Worm (Caenorhabditis elegans) whole organism, L1 larva: Measurements from ENCODE around the gene lin-2.

Experiments
- C04F5.9 ChIP-seq: sonication (generic microtip); optimal IDR thresholded peaks from 2 replicates; lab custom pipeline; 2016; ENCODE audit warnings: missing genetic modification characterization, missing compliant biosample characterization
- C16A3.4 ChIP-seq: fragments of 150-350 bp; optimal IDR thresholded peaks from 2 replicates; lab custom pipeline; 2014; ENCODE audit warnings: missing biosample characterization, missing genetic modification characterization
- F16B12.6 ChIP-seq: fragments of 150-350 bp; optimal IDR thresholded peaks from 2 replicates; lab custom pipeline; 2014; ENCODE audit warnings: missing biosample characterization, missing genetic modification characterization
- Y116A8C.19 ChIP-seq: sonication (generic microtip); optimal IDR thresholded peaks from 2 replicates; lab custom pipeline; 2016; ENCODE audit warnings: missing compliant biosample characterization, missing genetic modification characterization, borderline replicate concordance
- aha-1 ChIP-seq: fragments of 150-350 bp; optimal IDR thresholded peaks from 2 replicates; lab custom pipeline; 2014; ENCODE audit warnings: missing biosample characterization, missing genetic modification characterization
- alr-1 ChIP-seq: fragments of 200-800 bp; sonication (Bioruptor generic); optimal IDR thresholded peaks from 2 replicates; lab custom pipeline; 2018; ENCODE audit warnings: borderline replicate concordance, mild to moderate bottlenecking, missing genetic modification characterization, missing compliant biosample characterization
- aly-2 ChIP-seq: fragments of 150-350 bp; optimal IDR thresholded peaks from 2 replicates; lab custom pipeline; 2014; ENCODE audit warnings: missing biosample characterization, missing genetic modification characterization
- ama-1 ChIP-seq: fragments of 150-350 bp; optimal IDR thresholded peaks from 2 replicates; lab custom pipeline; 2014
- blmp-1 ChIP-seq: fragments of 150-350 bp; optimal IDR thresholded peaks from 2 replicates; lab custom pipeline; 2014; ENCODE audit warnings: missing biosample characterization, missing genetic modification characterization
- ceh-63 ChIP-seq: fragments of 200-800 bp; sonication (Bioruptor generic); optimal IDR thresholded peaks from 2 replicates; lab custom pipeline; 2018; ENCODE audit warnings: mild to moderate bottlenecking, missing genetic modification characterization, missing compliant biosample characterization
- ceh-8 ChIP-seq: fragments of 200-800 bp; sonication (Bioruptor generic); optimal IDR thresholded peaks from 2 replicates; lab custom pipeline; 2018; ENCODE audit warnings: mild to moderate bottlenecking, missing genetic modification characterization, moderate library complexity, missing compliant biosample characterization
- ceh-82 ChIP-seq, 3 experiments: fragments of 150-350 bp in 1 of 3; sonication (generic microtip) in 2 of 3; optimal IDR thresholded peaks; 2 replicates each; lab custom pipeline; 2014 to 2017; ENCODE audit warnings: missing biosample characterization in 3 of 3, missing genetic modification characterization in 3 of 3
- dpl-1 ChIP-seq, 3 experiments: fragments of 150-350 bp in 2 of 3; sonication (generic microtip) in 1 of 3; optimal IDR thresholded peaks; 2 replicates each; lab custom pipeline; 2014 to 2017; ENCODE audit warnings: missing biosample characterization in 3 of 3, missing genetic modification characterization in 3 of 3, missing genetic modification reagents in 3 of 3
- dsc-1 ChIP-seq: sonication (generic microtip); optimal IDR thresholded peaks from 2 replicates; lab custom pipeline; 2016; ENCODE audit warnings: mild to moderate bottlenecking, missing genetic modification characterization, missing compliant biosample characterization
- efl-1 ChIP-seq, 4 experiments: fragments of 150-350 bp; optimal IDR thresholded peaks in 3 of 4; peaks in 1 of 4; 1 replicate in 1 of 4; 2 replicates in 3 of 4; lab custom pipeline; 2014; ENCODE audit warnings: missing biosample characterization in 2 of 4, missing genetic modification characterization in 2 of 4, missing genetic modification reagents in 2 of 4
- egl-27 ChIP-seq, 2 experiments: fragments of 150-350 bp in 1 of 2; sonication (generic microtip); optimal IDR thresholded peaks; 3 replicates each; lab custom pipeline; 2017 to 2018; ENCODE audit warnings: missing biosample characterization in 2 of 2, missing genetic modification characterization in 2 of 2, missing genetic modification reagents in 2 of 2
- elt-2 ChIP-seq: sonication (generic microtip); optimal IDR thresholded peaks from 2 replicates; lab custom pipeline; 2016; ENCODE audit warnings: missing genetic modification characterization, mild to moderate bottlenecking, inconsistent platforms, missing compliant biosample characterization, missing genetic modification reagents
- elt-3 ChIP-seq, 6 experiments: fragments of 150-350 bp in 1 of 6; sonication (generic microtip); optimal IDR thresholded peaks; 2 replicates each; lab custom pipeline; 2017 to 2018; ENCODE audit warnings: missing biosample characterization in 6 of 6, missing genetic modification characterization in 6 of 6, inconsistent platforms in 1 of 6
- fkh-10 ChIP-seq: sonication (generic microtip); optimal IDR thresholded peaks from 2 replicates; lab custom pipeline; 2017; ENCODE audit warnings: missing biosample characterization, missing genetic modification reagents, missing genetic modification characterization
- grh-1 ChIP-seq: fragments of 200-800 bp; sonication (Bioruptor generic); IDR thresholded peaks from 2 replicates; pipeline ENCODE4 v1.3.6; 2022; ENCODE audit warnings: missing genetic modification reagents, missing genetic modification characterization, missing compliant biosample characterization
- hlh-17 ChIP-seq: fragments of 200-800 bp; sonication (Bioruptor generic); optimal IDR thresholded peaks from 2 replicates; lab custom pipeline; 2018; ENCODE audit warnings: missing genetic modification characterization, mild to moderate bottlenecking, missing compliant biosample characterization, moderate library complexity, borderline replicate concordance
- irx-1 ChIP-seq: sonication (generic microtip); optimal IDR thresholded peaks from 2 replicates; lab custom pipeline; 2016; ENCODE audit warnings: missing genetic modification characterization, missing compliant biosample characterization
- lin-15B ChIP-seq: fragments of 150-350 bp; sonication (generic microtip); optimal IDR thresholded peaks from 3 replicates; lab custom pipeline; 2014; ENCODE audit warnings: missing biosample characterization, missing genetic modification characterization
- lir-3 ChIP-seq: sonication (generic microtip); optimal IDR thresholded peaks from 2 replicates; lab custom pipeline; 2016; ENCODE audit warnings: mild to moderate bottlenecking, missing genetic modification characterization, moderate library complexity, missing compliant biosample characterization; ENCODE audit not compliant: poor library complexity
- mef-2 ChIP-seq: fragments of 150-350 bp; optimal IDR thresholded peaks from 2 replicates; lab custom pipeline; 2014; ENCODE audit warnings: missing biosample characterization, missing genetic modification characterization
- mep-1 ChIP-seq: fragments of 150-350 bp; optimal IDR thresholded peaks from 2 replicates; lab custom pipeline; 2014; ENCODE audit warnings: missing biosample characterization, missing genetic modification characterization
- nhr-11 ChIP-seq: fragments of 150-350 bp; optimal IDR thresholded peaks from 2 replicates; lab custom pipeline; 2014; ENCODE audit warnings: missing biosample characterization, missing genetic modification characterization
- nhr-12 ChIP-seq: sonication (generic microtip); optimal IDR thresholded peaks from 2 replicates; lab custom pipeline; 2017; ENCODE audit warnings: missing biosample characterization, missing genetic modification characterization
- nhr-19 ChIP-seq: fragments of 200-800 bp; sonication (Bioruptor generic); conservative IDR thresholded peaks from 2 replicates; pipeline ENCODE4 v1.3.6; 2022; ENCODE audit warnings: missing genetic modification characterization, missing compliant biosample characterization
- nhr-237 ChIP-seq: fragments of 150-350 bp; optimal IDR thresholded peaks from 2 replicates; lab custom pipeline; 2014; ENCODE audit warnings: missing biosample characterization, missing genetic modification characterization
- nhr-28 ChIP-seq: fragments of 150-350 bp; optimal IDR thresholded peaks from 2 replicates; lab custom pipeline; 2014; ENCODE audit warnings: missing biosample characterization, missing genetic modification characterization
- nhr-47 ChIP-seq: sonication (generic microtip); optimal IDR thresholded peaks from 2 replicates; lab custom pipeline; 2016; ENCODE audit warnings: mild to moderate bottlenecking, missing genetic modification characterization, moderate library complexity, missing compliant biosample characterization
- nhr-71 ChIP-seq: sonication (generic microtip); optimal IDR thresholded peaks from 2 replicates; lab custom pipeline; 2016; ENCODE audit warnings: mild to moderate bottlenecking, missing genetic modification characterization, moderate library complexity, missing compliant biosample characterization
- nhr-76 ChIP-seq: sonication (generic microtip); optimal IDR thresholded peaks from 2 replicates; lab custom pipeline; 2017; ENCODE audit warnings: missing biosample characterization, missing genetic modification characterization
- nhr-77 ChIP-seq: fragments of 150-350 bp; optimal IDR thresholded peaks from 2 replicates; lab custom pipeline; 2014; ENCODE audit warnings: missing biosample characterization, missing genetic modification characterization
- nhr-85 ChIP-seq: sonication (generic microtip); peaks from one replicate; lab custom pipeline; 2016; ENCODE audit warnings: missing genetic modification characterization, inconsistent platforms, missing compliant biosample characterization
- nhr-90 ChIP-seq: sonication (generic microtip); optimal IDR thresholded peaks from 2 replicates; lab custom pipeline; 2016; ENCODE audit warnings: mild to moderate bottlenecking, missing genetic modification characterization, missing compliant biosample characterization; ENCODE audit not compliant: poor library complexity
- pag-3 ChIP-seq: sonication (generic microtip); optimal IDR thresholded peaks from 2 replicates; lab custom pipeline; 2017; ENCODE audit warnings: missing genetic modification characterization, mild to moderate bottlenecking, missing compliant biosample characterization, antibody characterized with exemption, borderline replicate concordance; ENCODE audit not compliant: insufficient read depth
- rnt-1 ChIP-seq: sonication (generic microtip); optimal IDR thresholded peaks from 2 replicates; lab custom pipeline; 2016; ENCODE audit warnings: mild to moderate bottlenecking, missing genetic modification characterization, moderate library complexity, missing compliant biosample characterization
- skn-1 ChIP-seq: fragments of 150-350 bp; optimal IDR thresholded peaks from 2 replicates; lab custom pipeline; 2014; ENCODE audit warnings: missing biosample characterization, missing genetic modification characterization
- snpc-4 ChIP-seq: fragments of 150-350 bp; optimal IDR thresholded peaks from 2 replicates; lab custom pipeline; 2014; ENCODE audit warnings: missing biosample characterization, missing genetic modification characterization
- tbx-2 ChIP-seq: sonication (generic microtip); optimal IDR thresholded peaks from 2 replicates; lab custom pipeline; 2016; ENCODE audit warnings: missing genetic modification characterization, missing compliant biosample characterization
- tlp-1 ChIP-seq: fragments of 150-350 bp; optimal IDR thresholded peaks from 2 replicates; lab custom pipeline; 2014; ENCODE audit warnings: missing biosample characterization, missing genetic modification characterization
- unc-62 ChIP-seq: fragments of 150-350 bp; optimal IDR thresholded peaks from 2 replicates; lab custom pipeline; 2014; ENCODE audit warnings: missing biosample characterization, missing genetic modification reagents, missing genetic modification characterization
- unc-98 ChIP-seq: fragments of 200-800 bp; sonication (Bioruptor generic); IDR thresholded peaks from 2 replicates; pipeline ENCODE4 v1.3.6; 2022; ENCODE audit warnings: missing genetic modification characterization, missing compliant biosample characterization
- vab-15 ChIP-seq: sonication (generic microtip); optimal IDR thresholded peaks from 2 replicates; lab custom pipeline; 2017; ENCODE audit warnings: missing genotype, mild to moderate bottlenecking, missing genetic modification characterization, missing compliant biosample characterization
- xbp-1 ChIP-seq: sonication (generic microtip); optimal IDR thresholded peaks from 2 replicates; lab custom pipeline; 2016; ENCODE audit warnings: missing genetic modification characterization, missing compliant biosample characterization
- zag-1 ChIP-seq: fragments of 150-350 bp; optimal IDR thresholded peaks from 2 replicates; lab custom pipeline; 2014; ENCODE audit warnings: missing biosample characterization, missing genetic modification characterization
- zip-4 ChIP-seq: fragments of 200-800 bp; sonication (Bioruptor generic); optimal IDR thresholded peaks from 2 replicates; lab custom pipeline; 2018; ENCODE audit warnings: mild to moderate bottlenecking, missing genetic modification characterization, moderate library complexity, missing compliant biosample characterization
- ztf-11 ChIP-seq, 2 experiments: sonication (generic microtip); optimal IDR thresholded peaks; 2 replicates each; lab custom pipeline; 2016 to 2017; ENCODE audit warnings: missing genetic modification characterization in 2 of 2, missing biosample characterization in 1 of 2, missing compliant biosample characterization in 1 of 2

Gene lin-2

ce11 chrX:12425427-12425826, 11.6 kb upstream of the lin-2 start, which contains the start of gene T24D3.2 (continued):
- no peak for TF ChIP-seq hlh-17 (GFP tag; lab: Kevin White, UChicago)
- TF ChIP-seq mef-2 (tag; lab: Kevin White, UChicago), result no peak
- TF ChIP-seq pag-3 (tag; lab: Kevin White, UChicago), result no peak
- peak; percentile 36 for TF ChIP-seq nhr-90 (tag; lab: Kevin White, UChicago)
- TF ChIP-seq efl-1 (optimal IDR thresholded peaks at IDR 0.05; lab: Kevin White, UChicago), result no peak
- no peak for TF ChIP-seq efl-1 (GFP tag; optimal IDR thresholded peaks at IDR 0.05 in 1 of 2; lab: Kevin White, UChicago)
- no peak for TF ChIP-seq fkh-10 (GFP tag; lab: Kevin White, UChicago)
- TF ChIP-seq nhr-71 (tag; lab: Kevin White, UChicago), result peak; percentile 72
- TF ChIP-seq xbp-1 (tag; lab: Kevin White, UChicago), result no peak
- TF ChIP-seq lin-15B (tag; lab: Kevin White, UChicago), result no peak
- TF ChIP-seq egl-27 (tag; optimal IDR thresholded peaks at IDR 0.05; lab: Kevin White, UChicago), result no peak
- TF ChIP-seq ama-1 (lab: Kevin White, UChicago), result no peak
- no peak for TF ChIP-seq ceh-82 (tag; optimal IDR thresholded peaks at IDR 0.05; lab: Kevin White, UChicago)
- no peak for TF ChIP-seq unc-62 (GFP tag; lab: Kevin White, UChicago)
- peak; percentile 66 for TF ChIP-seq tbx-2 (tag; lab: Kevin White, UChicago)
- TF ChIP-seq aly-2 (tag; lab: Kevin White, UChicago), result no peak
- TF ChIP-seq C04F5.9 (tag; lab: Kevin White, UChicago), result no peak
- TF ChIP-seq snpc-4 (tag; lab: Kevin White, UChicago), result no peak
- no peak for TF ChIP-seq Y116A8C.19
- no peak for TF ChIP-seq vab-15 (tag; lab: Kevin White, UChicago)
- TF ChIP-seq dpl-1 (GFP tag; optimal IDR thresholded peaks at IDR 0.05; lab: Kevin White, UChicago), result no peak
- TF ChIP-seq ztf-11 (tag; optimal IDR thresholded peaks at IDR 0.05; lab: Kevin White, UChicago), result no peak
- TF ChIP-seq dsc-1 (tag; lab: Kevin White, UChicago), result no peak
- TF ChIP-seq aha-1 (tag; lab: Kevin White, UChicago), result no peak
- no peak for TF ChIP-seq grh-1 (GFP tag; lab: Robert Waterston, UW)
- peak; percentile 87 for TF ChIP-seq nhr-85
- TF ChIP-seq nhr-237 (tag; lab: Kevin White, UChicago), result no peak
- TF ChIP-seq tlp-1 (tag; lab: Kevin White, UChicago), result no peak
- no peak for TF ChIP-seq nhr-28 (tag; lab: Kevin White, UChicago)
- TF ChIP-seq nhr-11 (tag; lab: Kevin White, UChicago), result no peak
- no peak for TF ChIP-seq nhr-76
- TF ChIP-seq elt-2, result no peak
- TF ChIP-seq nhr-77 (tag; lab: Kevin White, UChicago), result no peak
- TF ChIP-seq F16B12.6 (tag; lab: Kevin White, UChicago), result no peak
- no peak for TF ChIP-seq zag-1 (tag; lab: Kevin White, UChicago)
- TF ChIP-seq nhr-12 (tag; lab: Kevin White, UChicago), result no peak
- TF ChIP-seq rnt-1 (tag; lab: Kevin White, UChicago), result no peak
- TF ChIP-seq nhr-19 (GFP tag; lab: Robert Waterston, UW), result peak; percentile 34
- no peak for TF ChIP-seq C16A3.4 (tag; lab: Kevin White, UChicago)
- peak; percentile 18 for TF ChIP-seq nhr-47 (tag; lab: Kevin White, UChicago)
- TF ChIP-seq irx-1, result no peak
- TF ChIP-seq blmp-1 (tag; lab: Kevin White, UChicago), result peak; percentile 83

ce11 chrX:12422580-12422979, 8.7 kb upstream of the lin-2 start:
- no peak for TF ChIP-seq mep-1 (tag; lab: Kevin White, UChicago)
- no peak for TF ChIP-seq skn-1 (tag; lab: Kevin White, UChicago)
- TF ChIP-seq ceh-8 (GFP tag; lab: Kevin White, UChicago), result no peak
- no peak for TF ChIP-seq lir-3 (tag; lab: Kevin White, UChicago)
- TF ChIP-seq unc-98 (GFP tag; lab: Robert Waterston, UW), result no peak
- TF ChIP-seq ceh-82 (tag; optimal IDR thresholded peaks at IDR 0.05; lab: Kevin White, UChicago), result no peak
- TF ChIP-seq elt-3 (tag; optimal IDR thresholded peaks at IDR 0.05; lab: Kevin White, UChicago), result peak in 3 of 6 experiments; percentile 25 to 50 (median 38)
- peak; percentile 48 for TF ChIP-seq nhr-19 (GFP tag; lab: Robert Waterston, UW)
- TF ChIP-seq dpl-1 (GFP tag; optimal IDR thresholded peaks at IDR 0.05; lab: Kevin White, UChicago), result no peak
- peak; percentile 29 for TF ChIP-seq nhr-90 (tag; lab: Kevin White, UChicago)
- no peak for TF ChIP-seq ceh-63 (GFP tag; lab: Kevin White, UChicago)
- TF ChIP-seq efl-1 (optimal IDR thresholded peaks at IDR 0.05; lab: Kevin White, UChicago), result no peak
- no peak for TF ChIP-seq efl-1 (GFP tag; optimal IDR thresholded peaks at IDR 0.05 in 1 of 2; lab: Kevin White, UChicago)
- TF ChIP-seq zip-4 (GFP tag; lab: Kevin White, UChicago), result no peak
- no peak for TF ChIP-seq ztf-11 (tag; optimal IDR thresholded peaks at IDR 0.05; lab: Kevin White, UChicago)
- no peak for TF ChIP-seq pag-3 (tag; lab: Kevin White, UChicago)
- TF ChIP-seq nhr-85, result peak; percentile 87
- TF ChIP-seq fkh-10 (GFP tag; lab: Kevin White, UChicago), result no peak
- TF ChIP-seq tbx-2 (tag; lab: Kevin White, UChicago), result peak; percentile 20
- no peak for TF ChIP-seq alr-1 (tag; lab: Kevin White, UChicago)
- peak; percentile 88 for TF ChIP-seq grh-1 (GFP tag; lab: Robert Waterston, UW)
